Fruit fly (Drosophila melanogaster): ENCODE measurements around the gene Ilp2.
A peak's percentile ranks its signal among the peaks of the same experiment; 100 is the strongest.

The Ilp2 gene

DNA sequence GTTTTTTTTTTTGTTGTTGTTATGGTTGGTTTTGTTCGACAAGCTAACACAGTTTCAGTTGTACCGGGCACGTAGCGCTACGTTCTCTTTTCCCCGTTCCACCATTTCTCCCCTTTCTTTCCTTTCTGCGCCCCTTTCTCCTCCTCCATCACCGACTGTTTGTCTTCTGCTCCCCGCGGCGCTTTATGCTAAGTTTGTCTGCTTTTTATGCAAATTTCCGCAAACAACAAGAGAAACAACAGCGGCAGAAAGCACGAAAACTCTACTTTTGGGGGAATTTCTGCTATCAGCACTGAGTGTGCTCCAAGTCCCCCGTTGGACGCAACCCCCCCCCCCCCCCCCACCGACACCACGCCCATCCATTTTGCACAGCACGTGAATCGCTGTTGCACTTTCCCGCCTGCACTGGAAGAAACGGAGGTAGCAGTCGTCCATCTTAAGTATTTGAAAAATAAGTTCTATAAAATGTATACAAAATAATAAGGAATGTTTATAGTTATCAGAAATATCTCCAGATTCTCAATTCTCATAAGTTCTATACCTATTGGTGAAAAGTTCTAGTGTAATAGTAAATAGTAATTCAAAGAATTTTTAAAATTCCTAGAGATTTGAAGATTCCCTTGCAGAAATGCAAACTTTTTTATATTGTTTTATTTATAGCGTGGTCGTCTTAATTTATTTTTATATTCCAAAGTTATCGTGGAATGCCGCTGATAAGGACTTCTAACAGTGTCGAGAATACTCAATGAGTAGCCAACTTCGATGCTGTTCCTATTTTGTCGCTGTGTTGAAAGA, 34.4 kb upstream of the Ilp2 start:
- no peak for TF ChIP-seq CG12768 (GFP tag; optimal IDR thresholded peaks at IDR 0.05)
- no peak for TF ChIP-seq kay (GFP tag; ENCODE audit: borderline replicate concordance)

DNA sequence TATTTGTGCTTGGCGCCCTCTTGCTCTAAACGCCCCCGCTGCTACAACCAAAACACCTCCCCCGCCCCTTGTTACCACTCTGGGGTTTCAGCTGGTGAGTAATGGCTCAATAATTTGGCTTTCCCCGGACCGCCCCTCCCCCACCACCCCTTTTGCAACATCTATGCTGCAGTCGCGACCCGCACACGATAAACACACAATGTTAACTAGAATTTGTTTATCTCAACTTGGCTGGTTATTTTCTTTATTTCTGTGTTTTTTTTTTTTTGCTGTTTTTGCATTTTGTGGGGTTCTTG, 33.8 kb upstream of the Ilp2 start:
- no peak for TF ChIP-seq cnc (optimal IDR thresholded peaks at IDR 0.05)
- TF ChIP-seq cic (GFP tag; optimal IDR thresholded peaks at IDR 0.05): no peak
- no peak for TF ChIP-seq Crg-1 (GFP tag; optimal IDR thresholded peaks at IDR 0.05)
- TF ChIP-seq ovo (GFP tag; optimal IDR thresholded peaks at IDR 0.05): no peak
- TF ChIP-seq CG1620 (GFP tag; optimal IDR thresholded peaks at IDR 0.05): no peak
- no peak for TF ChIP-seq Mnt (GFP tag; optimal IDR thresholded peaks at IDR 0.05)
- TF ChIP-seq pad (GFP tag; optimal IDR thresholded peaks at IDR 0.05): no peak
- no peak for TF ChIP-seq CG11617 (GFP tag; optimal IDR thresholded peaks at IDR 0.05)
- no peak for TF ChIP-seq Hr96 (GFP tag; optimal IDR thresholded peaks at IDR 0.05)
- no peak for TF ChIP-seq Clk (GFP tag; optimal IDR thresholded peaks at IDR 0.05)
- TF ChIP-seq kay (GFP tag; ENCODE audit: borderline replicate concordance): no peak
- TF ChIP-seq CG33017 (tag; optimal IDR thresholded peaks at IDR 0.05): no peak

DNA sequence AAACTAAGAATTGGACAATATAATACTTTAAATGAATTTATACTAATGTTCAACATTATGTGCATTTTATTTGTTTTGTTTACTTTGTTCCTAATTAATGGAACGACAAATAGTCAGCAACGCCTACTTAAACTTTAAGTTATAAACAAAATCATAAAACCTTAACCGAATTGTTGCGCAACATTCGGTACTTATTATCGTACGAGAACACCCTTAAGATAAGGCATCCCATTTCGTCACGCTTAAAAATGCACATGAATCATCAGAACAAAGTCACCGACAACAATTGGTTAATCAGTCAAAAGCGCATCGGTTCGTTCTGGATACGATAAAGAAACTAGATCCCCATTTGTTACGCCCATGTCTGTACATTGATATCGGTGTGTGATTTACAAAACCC, 33.1 kb upstream of the Ilp2 start:
- no peak for TF ChIP-seq Mnt (GFP tag; optimal IDR thresholded peaks at IDR 0.05)
- no peak for TF ChIP-seq ovo (GFP tag; optimal IDR thresholded peaks at IDR 0.05)
- no peak for TF ChIP-seq CG5204 (GFP tag; optimal IDR thresholded peaks at IDR 0.05)
- TF ChIP-seq toe (GFP tag; optimal IDR thresholded peaks at IDR 0.05): no peak
- no peak for TF ChIP-seq cic (GFP tag; optimal IDR thresholded peaks at IDR 0.05)
- TF ChIP-seq bab1 (GFP tag; optimal IDR thresholded peaks at IDR 0.05): no peak
- no peak for TF ChIP-seq pad (GFP tag; optimal IDR thresholded peaks at IDR 0.05)
- TF ChIP-seq CG1620 (GFP tag; optimal IDR thresholded peaks at IDR 0.05): no peak
- no peak for TF ChIP-seq CG14711 (tag; optimal IDR thresholded peaks at IDR 0.05)
- TF ChIP-seq CG7101 (tag; optimal IDR thresholded peaks at IDR 0.05): no peak
- TF ChIP-seq CG7045 (GFP tag; optimal IDR thresholded peaks at IDR 0.05): no peak
- no peak for TF ChIP-seq Clk (GFP tag; optimal IDR thresholded peaks at IDR 0.05)
- TF ChIP-seq CG12768 (GFP tag; optimal IDR thresholded peaks at IDR 0.05): no peak
- no peak for TF ChIP-seq Crg-1 (GFP tag; optimal IDR thresholded peaks at IDR 0.05)
- no peak for TF ChIP-seq Hr96 (GFP tag; optimal IDR thresholded peaks at IDR 0.05)
- no peak for TF ChIP-seq kay (GFP tag; ENCODE audit: borderline replicate concordance)
- TF ChIP-seq cnc (optimal IDR thresholded peaks at IDR 0.05): no peak

DNA sequence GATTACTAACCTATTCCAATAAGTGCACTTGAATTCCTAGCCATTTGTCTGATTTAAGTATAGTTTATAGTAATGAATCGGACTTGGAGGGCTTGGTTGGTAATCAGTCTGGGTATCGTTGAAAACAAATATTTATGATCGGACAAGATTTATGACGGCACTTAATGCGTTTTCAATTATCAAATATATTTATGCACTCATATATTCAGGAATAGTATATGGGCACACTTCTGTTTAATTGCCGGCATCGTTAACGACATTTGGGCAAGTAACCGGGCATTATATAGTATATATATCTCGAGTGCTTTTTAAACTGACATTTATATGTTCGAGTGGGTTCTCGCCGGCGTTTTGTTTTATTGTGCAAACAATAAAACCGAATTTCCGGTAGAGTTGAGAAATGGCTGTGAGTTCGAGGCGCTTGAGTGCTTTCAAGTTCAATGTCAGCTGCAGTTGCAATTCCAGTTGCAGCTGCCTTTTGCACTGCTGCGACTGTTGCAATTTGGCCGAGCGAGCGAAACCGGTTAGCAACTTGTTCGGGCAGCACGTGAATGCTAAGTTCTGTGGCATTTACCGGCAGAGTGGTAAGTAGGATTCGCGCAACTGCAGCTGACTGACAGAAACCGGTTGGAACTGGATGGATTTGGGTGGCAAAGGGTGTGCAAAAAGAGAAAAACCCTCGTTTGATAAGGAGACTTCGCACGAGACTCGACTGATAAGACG, 31.7 kb upstream of the Ilp2 start:
- peak; percentile 47 for TF ChIP-seq kay (GFP tag; ENCODE audit: borderline replicate concordance)
- TF ChIP-seq CG1620 (GFP tag; optimal IDR thresholded peaks at IDR 0.05): no peak
- peak; percentile 23 for TF ChIP-seq CG7045 (GFP tag; optimal IDR thresholded peaks at IDR 0.05)

DNA sequence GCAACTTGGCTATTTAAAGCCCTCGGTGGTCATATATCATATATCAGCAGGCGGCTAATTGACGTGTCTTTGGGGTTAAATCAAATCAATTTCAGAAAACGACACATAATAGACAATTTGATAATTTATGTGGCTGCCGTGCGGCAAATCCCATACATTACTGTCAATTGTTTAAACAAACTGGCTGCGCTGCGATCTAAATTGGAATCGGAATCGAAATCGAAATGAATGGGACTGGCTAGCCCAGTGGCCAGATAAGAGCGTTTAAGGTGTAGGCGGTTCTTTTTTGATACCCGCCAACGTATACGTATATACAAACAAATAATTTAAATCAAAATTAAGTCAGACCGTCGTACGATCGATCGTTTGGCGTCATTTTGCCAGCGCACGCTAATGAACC, 31.1 kb upstream of the Ilp2 start:
- TF ChIP-seq CG1620 (GFP tag; optimal IDR thresholded peaks at IDR 0.05) (no peak), CG33017 (tag; optimal IDR thresholded peaks at IDR 0.05) (no peak), CG11617 (GFP tag; optimal IDR thresholded peaks at IDR 0.05) (no peak), cnc (optimal IDR thresholded peaks at IDR 0.05) (no peak), CG7101 (tag; optimal IDR thresholded peaks at IDR 0.05) (no peak), CG5204 (GFP tag; optimal IDR thresholded peaks at IDR 0.05) (no peak), bab1 (GFP tag; optimal IDR thresholded peaks at IDR 0.05) (no peak), pad (GFP tag; optimal IDR thresholded peaks at IDR 0.05) (no peak)

DNA sequence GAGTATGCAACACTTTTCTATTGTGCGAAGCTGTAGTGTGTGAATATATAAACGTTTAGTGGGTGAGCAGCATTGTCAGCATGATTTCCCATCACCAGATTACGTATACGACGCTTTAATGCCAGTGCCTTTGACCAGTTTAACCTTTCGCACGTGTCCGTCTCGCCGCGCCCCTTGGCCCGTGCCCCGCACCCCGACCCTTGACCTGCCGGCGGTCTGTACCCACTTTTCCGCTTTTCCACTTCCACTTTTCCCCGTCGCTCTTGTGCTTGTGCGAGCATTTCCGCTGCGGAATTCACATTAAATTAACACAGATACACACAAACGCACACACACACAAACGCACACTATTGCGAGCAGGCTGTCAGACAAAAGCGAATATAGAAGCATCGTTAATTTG, 23.8 kb upstream of the Ilp2 start:
- TF ChIP-seq Hr96 (GFP tag; optimal IDR thresholded peaks at IDR 0.05): no peak
- TF ChIP-seq CG11617 (GFP tag; optimal IDR thresholded peaks at IDR 0.05): no peak
- TF ChIP-seq cnc (optimal IDR thresholded peaks at IDR 0.05): no peak
- no peak for TF ChIP-seq CG7101 (tag; optimal IDR thresholded peaks at IDR 0.05)
- TF ChIP-seq CG14711 (tag; optimal IDR thresholded peaks at IDR 0.05): no peak
- TF ChIP-seq toe (GFP tag; optimal IDR thresholded peaks at IDR 0.05): no peak
- TF ChIP-seq tj (GFP tag; optimal IDR thresholded peaks at IDR 0.05): no peak

DNA sequence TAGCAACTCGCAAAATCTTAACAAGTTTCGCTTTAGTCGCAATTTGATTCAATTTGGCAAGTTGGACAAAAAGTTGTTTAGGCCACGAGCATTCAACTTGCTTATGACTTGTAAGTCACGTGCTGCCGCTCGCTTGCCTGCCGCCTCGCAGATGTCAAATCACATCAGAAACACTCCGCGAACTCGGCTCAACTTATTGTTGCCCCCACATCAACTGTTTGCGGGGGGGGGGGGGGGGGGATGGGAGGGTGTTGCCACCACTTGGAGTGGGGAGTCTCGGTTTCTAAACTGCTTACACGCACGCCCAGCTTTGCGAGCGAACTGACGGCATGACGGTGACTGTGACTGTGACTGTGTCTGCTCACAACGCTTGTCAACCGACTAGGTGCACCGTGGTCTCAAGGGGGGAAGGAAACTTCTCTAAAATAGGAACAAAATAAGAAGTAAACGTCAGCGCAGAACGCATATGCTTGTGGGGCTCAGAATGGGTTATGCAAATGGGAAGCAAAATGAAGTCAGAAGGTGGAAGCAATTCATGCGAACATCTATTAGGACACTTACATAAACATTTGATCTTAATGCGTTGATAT, 22.6 kb upstream of the Ilp2 start:
- TF ChIP-seq tj (GFP tag; optimal IDR thresholded peaks at IDR 0.05) (no peak), Hr96 (GFP tag; optimal IDR thresholded peaks at IDR 0.05) (no peak), CG7101 (tag; optimal IDR thresholded peaks at IDR 0.05) (no peak), pad (GFP tag; optimal IDR thresholded peaks at IDR 0.05) (no peak), CG7045 (GFP tag; optimal IDR thresholded peaks at IDR 0.05) (no peak), CG33017 (tag; optimal IDR thresholded peaks at IDR 0.05) (no peak), CG5204 (GFP tag; optimal IDR thresholded peaks at IDR 0.05) (no peak), Crg-1 (GFP tag; optimal IDR thresholded peaks at IDR 0.05) (no peak), toe (GFP tag; optimal IDR thresholded peaks at IDR 0.05) (no peak), ovo (GFP tag; optimal IDR thresholded peaks at IDR 0.05) (no peak), Clk (GFP tag; optimal IDR thresholded peaks at IDR 0.05) (no peak), kay (GFP tag; ENCODE audit: borderline replicate concordance) (no peak), Mnt (GFP tag; optimal IDR thresholded peaks at IDR 0.05) (no peak), CG11617 (GFP tag; optimal IDR thresholded peaks at IDR 0.05) (no peak), CG12768 (GFP tag; optimal IDR thresholded peaks at IDR 0.05) (no peak), cnc (optimal IDR thresholded peaks at IDR 0.05) (no peak), cic (GFP tag; optimal IDR thresholded peaks at IDR 0.05) (no peak), bab1 (GFP tag; optimal IDR thresholded peaks at IDR 0.05) (no peak), CG1620 (GFP tag; optimal IDR thresholded peaks at IDR 0.05) (no peak), CG14711 (tag; optimal IDR thresholded peaks at IDR 0.05) (no peak)

Data from whole organism, adult.